Worm (Caenorhabditis elegans) whole organism, L2 larva: ENCODE data around the gene tag-290.

Experiments used
- aly-2 ChIP-seq: fragments of 150-350 bp; optimal IDR thresholded peaks from 2 replicates; lab custom pipeline; 2014; ENCODE audit warnings: missing biosample characterization, missing genetic modification characterization
- ama-1 ChIP-seq: fragments of 150-350 bp; optimal IDR thresholded peaks from 2 replicates; lab custom pipeline; 2018; ENCODE audit warnings: inconsistent platforms
- ceh-16 ChIP-seq: fragments of 150-350 bp; optimal IDR thresholded peaks from 2 replicates; lab custom pipeline; 2014; ENCODE audit warnings: missing biosample characterization, missing genetic modification characterization
- dmd-4 ChIP-seq: sonication (generic microtip); optimal IDR thresholded peaks from 2 replicates; lab custom pipeline; 2017; ENCODE audit warnings: missing biosample characterization, missing genetic modification characterization
- lin-13 ChIP-seq: fragments of 150-350 bp; optimal IDR thresholded peaks from 2 replicates; lab custom pipeline; 2014; ENCODE audit warnings: missing biosample characterization, missing genetic modification reagents, missing genetic modification characterization
- mab-5 ChIP-seq: fragments of 150-350 bp; optimal IDR thresholded peaks from 2 replicates; lab custom pipeline; 2014; ENCODE audit warnings: missing biosample characterization, missing genetic modification characterization
- mdl-1 ChIP-seq, 2 experiments: fragments of 150-350 bp in 1 of 2; sonication (generic microtip) in 1 of 2; optimal IDR thresholded peaks; 2 replicates each; lab custom pipeline; 2017; ENCODE audit warnings: missing biosample characterization in 2 of 2, missing genetic modification characterization in 2 of 2
- nhr-129 ChIP-seq: fragments of 150-350 bp; optimal IDR thresholded peaks from 2 replicates; lab custom pipeline; 2014; ENCODE audit warnings: missing biosample characterization, missing genetic modification characterization
- sem-4 ChIP-seq: fragments of 150-350 bp; optimal IDR thresholded peaks from 2 replicates; lab custom pipeline; 2014; ENCODE audit warnings: missing biosample characterization, missing genetic modification reagents, missing genetic modification characterization
- unc-55 ChIP-seq: fragments of 150-350 bp; sonication (generic microtip); optimal IDR thresholded peaks from 3 replicates; lab custom pipeline; 2014; ENCODE audit warnings: missing biosample characterization, missing genetic modification reagents, missing genetic modification characterization
- ztf-1 ChIP-seq: fragments of 200-800 bp; sonication (Bioruptor generic); conservative IDR thresholded peaks from 2 replicates; pipeline ENCODE4 v1.3.6; 2022; ENCODE audit warnings: missing genetic modification characterization, missing compliant biosample characterization
- ztf-11 ChIP-seq: sonication (generic microtip); optimal IDR thresholded peaks from 2 replicates; lab custom pipeline; 2017; ENCODE audit warnings: missing biosample characterization, missing genetic modification characterization

DNA sequence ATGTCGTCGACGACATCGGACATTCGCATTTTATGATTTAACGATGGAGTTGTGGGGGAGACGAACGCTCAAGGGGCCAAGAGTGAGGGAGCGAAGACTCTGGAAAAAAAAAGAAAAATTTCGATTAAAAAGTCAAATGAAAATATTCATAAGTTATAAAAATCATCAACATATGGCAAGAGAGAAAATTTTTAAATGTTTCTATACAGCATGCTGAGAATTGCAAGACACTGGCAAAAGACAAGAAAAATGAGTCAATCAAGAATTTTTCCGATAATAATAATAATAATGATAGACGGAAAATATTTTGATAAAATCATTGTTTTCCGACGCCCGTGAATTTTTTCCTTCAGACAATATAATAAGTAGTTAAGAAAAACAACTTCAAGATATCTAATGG lies 24.1 kb downstream of the tag-290 start, which contains the start of gene sipa-1:
- TF ChIP-seq nhr-129 (tag; lab: Kevin White, UChicago) (no peak), ama-1 (lab: Kevin White, UChicago) (no peak), mab-5 (tag; lab: Kevin White, UChicago) (no peak), unc-55 (GFP tag; lab: Kevin White, UChicago) (no peak), lin-13 (GFP tag; lab: Kevin White, UChicago) (no peak), ztf-11 (tag; lab: Kevin White, UChicago) (no peak), mdl-1 (tag; optimal IDR thresholded peaks at IDR 0.05; lab: Kevin White, UChicago) (no peak), ceh-16 (tag; lab: Kevin White, UChicago) (no peak), dmd-4 (tag; lab: Kevin White, UChicago) (no peak), sem-4 (tag; lab: Kevin White, UChicago) (no peak), aly-2 (no peak), ztf-1 (GFP tag; lab: Robert Waterston, UW) (no peak)
